In genomic region chrX:17305544-17305943, dm6 we compare ENCODE assay signal across 1 fruit fly cellular context.
TF ChIP-seq lines count a peak whose summit lies in the region.

No protein-coding gene starts in this region.

TF ChIP-seq in whole organism, embryonic, 481 proteins besides CTCF, POLR2A, EP300 and RAD21 (continued from another document and continues in another):
- TF ChIP-seq CG17186 (GFP tag; optimal IDR thresholded peaks at IDR 0.05; lab: Kevin White, UChicago) = no peak
- TF ChIP-seq hbn (GFP tag; IDR thresholded peaks at IDR 0.05; lab: Robert Waterston, UW; ENCODE audit: partially characterized antibody) = peak; percentile 76
- TF ChIP-seq CG10366 (GFP tag; IDR thresholded peaks at IDR 0.05; lab: Robert Waterston, UW) = no peak
- no peak for TF ChIP-seq CG15073 (GFP tag; optimal IDR thresholded peaks at IDR 0.05; lab: Kevin White, UChicago)
- TF ChIP-seq Vsx1 (GFP tag; optimal IDR thresholded peaks at IDR 0.05; lab: Kevin White, UChicago) = peak; percentile 66
- TF ChIP-seq Gsc (GFP tag; IDR thresholded peaks at IDR 0.05; lab: Robert Waterston, UW) = no peak
- TF ChIP-seq Sox100B (GFP tag; optimal IDR thresholded peaks at IDR 0.05; lab: Kevin White, UChicago) = no peak
- TF ChIP-seq Usf (GFP tag; optimal IDR thresholded peaks at IDR 0.05; lab: Kevin White, UChicago) = no peak
- no peak for TF ChIP-seq ERR (GFP tag; optimal IDR thresholded peaks at IDR 0.05; lab: Kevin White, UChicago)
- peak; percentile 51 for TF ChIP-seq CoRest (tag; optimal IDR thresholded peaks at IDR 0.05; lab: Kevin White, UChicago)
- no peak for TF ChIP-seq Hr51 (GFP tag; optimal IDR thresholded peaks at IDR 0.05; lab: Kevin White, UChicago)
- no peak for TF ChIP-seq CG13624 (GFP tag; optimal IDR thresholded peaks at IDR 0.05; lab: Kevin White, UChicago)
- no peak for TF ChIP-seq CG11085 (GFP tag; IDR thresholded peaks at IDR 0.05; lab: Robert Waterston, UW)
- no peak for TF ChIP-seq psq (GFP tag; optimal IDR thresholded peaks at IDR 0.05; lab: Kevin White, UChicago)
- TF ChIP-seq Dll (GFP tag; IDR thresholded peaks at IDR 0.05; lab: Robert Waterston, UW; ENCODE audit: partially characterized antibody) = peak; percentile 58; the same call in 3 of the 4 replicates
- no peak for TF ChIP-seq Hand (GFP tag; optimal IDR thresholded peaks at IDR 0.05; lab: Kevin White, UChicago)
- TF ChIP-seq Lpt (GFP tag; optimal IDR thresholded peaks at IDR 0.05; lab: Kevin White, UChicago) = no peak
- no peak for TF ChIP-seq repo (GFP tag; optimal IDR thresholded peaks at IDR 0.05; lab: Kevin White, UChicago)
- TF ChIP-seq HLH4C (GFP tag; IDR thresholded peaks at IDR 0.05; lab: Robert Waterston, UW; ENCODE audit: partially characterized antibody) = peak; percentile 46; the same call in 2 of the 3 replicates
- TF ChIP-seq zen2 (GFP tag; IDR thresholded peaks at IDR 0.05; lab: Robert Waterston, UW; ENCODE audit: partially characterized antibody) = peak; percentile 68
- TF ChIP-seq CG3847 (GFP tag; IDR thresholded peaks at IDR 0.05; lab: Robert Waterston, UW) = peak; percentile 87
- TF ChIP-seq croc (GFP tag; conservative IDR thresholded peaks at IDR 0.05; lab: Robert Waterston, UW) = no peak
- no peak for TF ChIP-seq jing (GFP tag; optimal IDR thresholded peaks at IDR 0.05; lab: Kevin White, UChicago)
- TF ChIP-seq CG4820 (GFP tag; optimal IDR thresholded peaks at IDR 0.05; lab: Kevin White, UChicago) = no peak
- TF ChIP-seq CG7963 (GFP tag; IDR thresholded peaks at IDR 0.05; lab: Robert Waterston, UW; ENCODE audit: partially characterized antibody) = peak; percentile 70; the same call in 2 of the 3 replicates
- peak; percentile 95 for TF ChIP-seq E2f2 (GFP tag; IDR thresholded peaks at IDR 0.05; lab: Robert Waterston, UW)
- no peak for TF ChIP-seq CG2875 (GFP tag; optimal IDR thresholded peaks at IDR 0.05; lab: Kevin White, UChicago)
- TF ChIP-seq chinmo (GFP tag; IDR thresholded peaks at IDR 0.05; lab: Robert Waterston, UW; ENCODE audit: partially characterized antibody) = no peak
- no peak for TF ChIP-seq slbo (GFP tag; IDR thresholded peaks at IDR 0.05; lab: Robert Waterston, UW)
- TF ChIP-seq YL-1 (GFP tag; optimal IDR thresholded peaks at IDR 0.05; lab: Kevin White, UChicago) = peak; percentile 34
- TF ChIP-seq CG6254 (GFP tag; optimal IDR thresholded peaks at IDR 0.05; lab: Kevin White, UChicago) = no peak
- TF ChIP-seq vvl (GFP tag; IDR thresholded peaks at IDR 0.05; lab: Robert Waterston, UW) = peak; percentile 90
- no peak for TF ChIP-seq pnt (GFP tag; optimal IDR thresholded peaks at IDR 0.05; lab: Kevin White, UChicago)
- no peak for TF ChIP-seq Hmx (GFP tag; optimal IDR thresholded peaks at IDR 0.05; lab: Kevin White, UChicago)
- TF ChIP-seq CG4617 (GFP tag; optimal IDR thresholded peaks at IDR 0.05; lab: Kevin White, UChicago; ENCODE audit: borderline replicate concordance) = no peak
- TF ChIP-seq fd96Cb (tag; optimal IDR thresholded peaks at IDR 0.05; lab: Kevin White, UChicago) = no peak
- no peak for TF ChIP-seq gcm (GFP tag; optimal IDR thresholded peaks at IDR 0.05; lab: Kevin White, UChicago)
- TF ChIP-seq btn (GFP tag; optimal IDR thresholded peaks at IDR 0.05; lab: Kevin White, UChicago) = no peak
- TF ChIP-seq CG8281 (tag; optimal IDR thresholded peaks at IDR 0.05; lab: Kevin White, UChicago) = no peak
- TF ChIP-seq CG12236 (GFP tag; optimal IDR thresholded peaks at IDR 0.05; lab: Kevin White, UChicago) = no peak
- TF ChIP-seq Mrtf (GFP tag; IDR thresholded peaks at IDR 0.05; lab: Robert Waterston, UW) = no peak
- no peak for TF ChIP-seq CG12219 (GFP tag; optimal IDR thresholded peaks at IDR 0.05; lab: Kevin White, UChicago)
- no peak for TF ChIP-seq CG3281 (GFP tag; optimal IDR thresholded peaks at IDR 0.05; lab: Kevin White, UChicago)
- no peak for TF ChIP-seq CHES-1-like (GFP tag; optimal IDR thresholded peaks at IDR 0.05; lab: Kevin White, UChicago)
- TF ChIP-seq sc (optimal IDR thresholded peaks at IDR 0.05; lab: Kevin White, UChicago) = no peak
- no peak for TF ChIP-seq sc (GFP tag; optimal IDR thresholded peaks at IDR 0.05; lab: Kevin White, UChicago)
- TF ChIP-seq cwo (GFP tag; optimal IDR thresholded peaks at IDR 0.05; lab: Kevin White, UChicago) = peak; percentile 81
- no peak for TF ChIP-seq Camta (GFP tag; optimal IDR thresholded peaks at IDR 0.05; lab: Kevin White, UChicago)
- peak; percentile 6 for TF ChIP-seq Nf-YC (tag; optimal IDR thresholded peaks at IDR 0.05; lab: Kevin White, UChicago)
- peak; percentile 35 for TF ChIP-seq CG17912 (GFP tag; optimal IDR thresholded peaks at IDR 0.05; lab: Kevin White, UChicago)
- TF ChIP-seq CG9437 (GFP tag; optimal IDR thresholded peaks at IDR 0.05; lab: Kevin White, UChicago) = no peak
- TF ChIP-seq sug (tag; optimal IDR thresholded peaks at IDR 0.05; lab: Kevin White, UChicago) = peak; percentile 1
- no peak for TF ChIP-seq Tbp (GFP tag; optimal IDR thresholded peaks at IDR 0.05; lab: Kevin White, UChicago)
- no peak for TF ChIP-seq kah (GFP tag; optimal IDR thresholded peaks at IDR 0.05; lab: Kevin White, UChicago)
- no peak for TF ChIP-seq caup (GFP tag; optimal IDR thresholded peaks at IDR 0.05; lab: Kevin White, UChicago; ENCODE audit: severe bottlenecking)
- peak; percentile 21 for TF ChIP-seq CG2116 (GFP tag; optimal IDR thresholded peaks at IDR 0.05; lab: Kevin White, UChicago)
- peak; percentile 97 for TF ChIP-seq Myb (GFP tag; optimal IDR thresholded peaks at IDR 0.05; lab: Kevin White, UChicago)
- no peak for TF ChIP-seq en (GFP tag; optimal IDR thresholded peaks at IDR 0.05; lab: Kevin White, UChicago)
- no peak for TF ChIP-seq CG9876 (GFP tag; optimal IDR thresholded peaks at IDR 0.05; lab: Kevin White, UChicago)
- no peak for TF ChIP-seq org-1 (GFP tag; optimal IDR thresholded peaks at IDR 0.05; lab: Kevin White, UChicago)
- no peak for TF ChIP-seq pb (GFP tag; optimal IDR thresholded peaks at IDR 0.05; lab: Kevin White, UChicago)
- no peak for TF ChIP-seq Sry-β (GFP tag; optimal IDR thresholded peaks at IDR 0.05; lab: Kevin White, UChicago)
- peak; percentile 23; the same call in 1 of the 3 replicates for TF ChIP-seq row (GFP tag; IDR thresholded peaks at IDR 0.05; lab: Robert Waterston, UW)
- no peak for TF ChIP-seq CG9817 (tag; optimal IDR thresholded peaks at IDR 0.05; lab: Kevin White, UChicago)
- TF ChIP-seq dimm (GFP tag; IDR thresholded peaks at IDR 0.05; lab: Robert Waterston, UW) = no peak
- no peak for TF ChIP-seq pho (GFP tag; optimal IDR thresholded peaks at IDR 0.05; lab: Kevin White, UChicago)
- peak; percentile 58 for TF ChIP-seq CG17385 (GFP tag; optimal IDR thresholded peaks at IDR 0.05; lab: Kevin White, UChicago)
- no peak for TF ChIP-seq CG14441 (GFP tag; IDR thresholded peaks at IDR 0.05; lab: Robert Waterston, UW)
- no peak for TF ChIP-seq mam (GFP tag; optimal IDR thresholded peaks at IDR 0.05; lab: Kevin White, UChicago)
- TF ChIP-seq Deaf1 (tag; optimal IDR thresholded peaks at IDR 0.05; lab: Kevin White, UChicago) = no peak
- TF ChIP-seq CG6272 (GFP tag; IDR thresholded peaks at IDR 0.05; lab: Robert Waterston, UW) = no peak
- TF ChIP-seq p53 (GFP tag; optimal IDR thresholded peaks at IDR 0.05; lab: Kevin White, UChicago) = no peak
- TF ChIP-seq sens (GFP tag; lab: Kevin White, UChicago) = peak; percentile 56
- TF ChIP-seq her (GFP tag; optimal IDR thresholded peaks at IDR 0.05; lab: Kevin White, UChicago) = no peak
- no peak for TF ChIP-seq D19A (tag; optimal IDR thresholded peaks at IDR 0.05; lab: Kevin White, UChicago)
- TF ChIP-seq so (GFP tag; IDR thresholded peaks at IDR 0.05; lab: Robert Waterston, UW) = no peak
- no peak for TF ChIP-seq chif (GFP tag; optimal IDR thresholded peaks at IDR 0.05; lab: Kevin White, UChicago)
- TF ChIP-seq maf-S (GFP tag; optimal IDR thresholded peaks at IDR 0.05; lab: Kevin White, UChicago) = no peak
- TF ChIP-seq eyg (GFP tag; optimal IDR thresholded peaks at IDR 0.05; lab: Kevin White, UChicago) = no peak
- no peak for TF ChIP-seq E2f1 (GFP tag; IDR thresholded peaks at IDR 0.05; lab: Robert Waterston, UW)
- TF ChIP-seq Drgx (GFP tag; IDR thresholded peaks at IDR 0.05; lab: Robert Waterston, UW) = no peak
- no peak for TF ChIP-seq dpn (GFP tag; optimal IDR thresholded peaks at IDR 0.05; lab: Kevin White, UChicago)
- no peak for TF ChIP-seq pan (optimal IDR thresholded peaks at IDR 0.05; lab: Kevin White, UChicago)
- no peak for TF ChIP-seq pan (GFP tag; optimal IDR thresholded peaks at IDR 0.05 in 1 of 2, IDR thresholded peaks at IDR 0.05 in 1 of 2)
- no peak for TF ChIP-seq CG33557 (GFP tag; optimal IDR thresholded peaks at IDR 0.05; lab: Kevin White, UChicago)
- TF ChIP-seq CG7357 (GFP tag; IDR thresholded peaks at IDR 0.05; lab: Robert Waterston, UW) = no peak
- TF ChIP-seq Ada2b (GFP tag; IDR thresholded peaks at IDR 0.05; lab: Robert Waterston, UW) = no peak
- 0 out of 2 replicates have a peak, but pooled peaks have one; percentile 16 for TF ChIP-seq nerfin-2 (GFP tag; IDR thresholded peaks at IDR 0.05; lab: Robert Waterston, UW; ENCODE audit: partially characterized antibody)
- TF ChIP-seq CG15601 (tag; optimal IDR thresholded peaks at IDR 0.05; lab: Kevin White, UChicago) = peak; percentile 17
- TF ChIP-seq Lim3 (GFP tag; IDR thresholded peaks at IDR 0.05; lab: Robert Waterston, UW) = no peak
- TF ChIP-seq ase (GFP tag; IDR thresholded peaks at IDR 0.05; lab: Robert Waterston, UW) = no peak
- TF ChIP-seq CG13894 (tag; optimal IDR thresholded peaks at IDR 0.05; lab: Kevin White, UChicago) = peak; percentile 11
- no peak for TF ChIP-seq Atf3 (GFP tag; optimal IDR thresholded peaks at IDR 0.05; lab: Kevin White, UChicago)
- TF ChIP-seq CG14710 (tag; optimal IDR thresholded peaks at IDR 0.05; lab: Kevin White, UChicago) = peak; percentile 49
- TF ChIP-seq amos (GFP tag; IDR thresholded peaks at IDR 0.05; lab: Robert Waterston, UW; ENCODE audit: partially characterized antibody) = peak; percentile 69
- TF ChIP-seq stc (GFP tag; IDR thresholded peaks at IDR 0.05; lab: Robert Waterston, UW) = no peak
- no peak for TF ChIP-seq yki (optimal IDR thresholded peaks at IDR 0.05; lab: Kevin White, UChicago)
- peak; percentile 47 for TF ChIP-seq Scr (GFP tag; IDR thresholded peaks at IDR 0.05; lab: Robert Waterston, UW; ENCODE audit: partially characterized antibody)
- peak; percentile 15 for TF ChIP-seq MESR4 (GFP tag; optimal IDR thresholded peaks at IDR 0.05; lab: Kevin White, UChicago)
- peak; percentile 11 for TF ChIP-seq CG8924 (tag; optimal IDR thresholded peaks at IDR 0.05; lab: Kevin White, UChicago)
- TF ChIP-seq nmo (GFP tag; optimal IDR thresholded peaks at IDR 0.05; lab: Kevin White, UChicago) = peak; percentile 28
- TF ChIP-seq CG12659 (GFP tag; optimal IDR thresholded peaks at IDR 0.05; lab: Kevin White, UChicago) = peak; percentile 56
- TF ChIP-seq Ets65A (GFP tag; lab: Kevin White, UChicago) = no peak
- TF ChIP-seq CG31388 (GFP tag; optimal IDR thresholded peaks at IDR 0.05; lab: Kevin White, UChicago) = no peak
- no peak for TF ChIP-seq z (GFP tag; IDR thresholded peaks at IDR 0.05; lab: Robert Waterston, UW)
- TF ChIP-seq CG30431 (GFP tag; optimal IDR thresholded peaks at IDR 0.05; lab: Kevin White, UChicago) = no peak
- peak; percentile 85 for TF ChIP-seq Elba2 (GFP tag; optimal IDR thresholded peaks at IDR 0.05; lab: Kevin White, UChicago)
- TF ChIP-seq CG18764 (GFP tag; optimal IDR thresholded peaks at IDR 0.05; lab: Kevin White, UChicago) = no peak
- peak; percentile 21; the same call in 1 of the 2 replicates for TF ChIP-seq sna (GFP tag; IDR thresholded peaks at IDR 0.05; lab: Robert Waterston, UW; ENCODE audit: partially characterized antibody)
- peak in 1 of 2 experiments; percentile 51 for TF ChIP-seq crp (GFP tag; optimal IDR thresholded peaks at IDR 0.05; lab: Kevin White, UChicago)
- TF ChIP-seq CG7786 (GFP tag; optimal IDR thresholded peaks at IDR 0.05; lab: Kevin White, UChicago) = no peak
- TF ChIP-seq CG3995 (GFP tag; optimal IDR thresholded peaks at IDR 0.05; lab: Kevin White, UChicago) = peak; percentile 93
- no peak for TF ChIP-seq CG17612 (GFP tag; IDR thresholded peaks at IDR 0.05; lab: Robert Waterston, UW)
- TF ChIP-seq fru (optimal IDR thresholded peaks at IDR 0.05; lab: Kevin White, UChicago) = no peak
- TF ChIP-seq dmrt11E (tag; optimal IDR thresholded peaks at IDR 0.05; lab: Kevin White, UChicago) = no peak
- TF ChIP-seq bab2 (GFP tag; optimal IDR thresholded peaks at IDR 0.05; lab: Kevin White, UChicago) = no peak
- TF ChIP-seq sqz (GFP tag; optimal IDR thresholded peaks at IDR 0.05; lab: Kevin White, UChicago) = no peak
- no peak for TF ChIP-seq CG18619 (GFP tag; optimal IDR thresholded peaks at IDR 0.05; lab: Kevin White, UChicago)
- TF ChIP-seq CG10209 (GFP tag; optimal IDR thresholded peaks at IDR 0.05; lab: Kevin White, UChicago) = no peak
- no peak for TF ChIP-seq NfI (GFP tag; optimal IDR thresholded peaks at IDR 0.05; lab: Kevin White, UChicago)
- peak in 1 of 2 experiments; percentile 2 for TF ChIP-seq Trl (optimal IDR thresholded peaks at IDR 0.05; lab: Kevin White, UChicago)
- no peak for TF ChIP-seq Trl (GFP tag; optimal IDR thresholded peaks at IDR 0.05; lab: Kevin White, UChicago)
- TF ChIP-seq lola (GFP tag; optimal IDR thresholded peaks at IDR 0.05; lab: Kevin White, UChicago) = no peak
- no peak for TF ChIP-seq CG8388 (GFP tag; optimal IDR thresholded peaks at IDR 0.05; lab: Kevin White, UChicago)
- peak; percentile 31; the same call in 1 of the 2 replicates for TF ChIP-seq CG42726 (GFP tag; IDR thresholded peaks at IDR 0.05; lab: Robert Waterston, UW; ENCODE audit: partially characterized antibody)
- no peak for TF ChIP-seq shn (GFP tag; optimal IDR thresholded peaks at IDR 0.05; lab: Kevin White, UChicago)
- peak; percentile 4 for TF ChIP-seq nom (GFP tag; optimal IDR thresholded peaks at IDR 0.05; lab: Kevin White, UChicago)
- TF ChIP-seq CG6654 (GFP tag; optimal IDR thresholded peaks at IDR 0.05; lab: Kevin White, UChicago) = no peak
- TF ChIP-seq CG12769 (tag; optimal IDR thresholded peaks at IDR 0.05; lab: Kevin White, UChicago) = peak; percentile 13
- TF ChIP-seq lbe (GFP tag; optimal IDR thresholded peaks at IDR 0.05; lab: Kevin White, UChicago) = no peak
- no peak for TF ChIP-seq BtbVII (GFP tag; optimal IDR thresholded peaks at IDR 0.05; lab: Kevin White, UChicago)
- peak; percentile 68 for TF ChIP-seq Bgb (GFP tag; IDR thresholded peaks at IDR 0.05; lab: Robert Waterston, UW; ENCODE audit: partially characterized antibody)
- no peak for TF ChIP-seq Ssrp (tag; optimal IDR thresholded peaks at IDR 0.05; lab: Kevin White, UChicago)
- TF ChIP-seq onecut (GFP tag; IDR thresholded peaks at IDR 0.05; lab: Robert Waterston, UW) = no peak
- no peak for TF ChIP-seq NK7.1 (GFP tag; optimal IDR thresholded peaks at IDR 0.05; lab: Kevin White, UChicago)
- TF ChIP-seq CG7372 (GFP tag; IDR thresholded peaks at IDR 0.05; lab: Robert Waterston, UW) = no peak
